Worm (Caenorhabditis elegans): Measurements from ENCODE around the gene pals-40.

The pals-40 gene

ce11 chrIII:1419700-1420356 is 42.0 kb upstream of the pals-40 start (continued):
- TF ChIP-seq fkh-10 (GFP tag; optimal IDR thresholded peaks at IDR 0.05) (no peak), skn-1 (tag; optimal IDR thresholded peaks at IDR 0.05) (no peak), lir-3 (tag; optimal IDR thresholded peaks at IDR 0.05) (peak; percentile 6), dmd-6 (GFP tag; IDR thresholded peaks at IDR 0.05) (peak; percentile 54), madf-5 (GFP tag; IDR thresholded peaks at IDR 0.05) (peak; percentile 42 to 50; a peak in 1 of 4 replicates), hif-1 (tag; optimal IDR thresholded peaks at IDR 0.05) (peak in 1 of 2 experiments; percentile 70), lin-29 (GFP tag; IDR thresholded peaks at IDR 0.05) (0 out of 2 replicates have a peak, but pooled peaks have one; percentile 10), zfp-2 (tag; optimal IDR thresholded peaks at IDR 0.05) (peak; percentile 73), ceh-20 (GFP tag; IDR thresholded peaks at IDR 0.05) (peak; percentile 9; the same call in 1 of the 2 replicates), lin-15B (tag; optimal IDR thresholded peaks at IDR 0.05) (peak; percentile 23), hmg-1.1 (GFP tag; IDR thresholded peaks at IDR 0.05) (peak; percentile 56), nhr-11 (tag; optimal IDR thresholded peaks at IDR 0.05) (no peak), lin-38 (GFP tag; IDR thresholded peaks at IDR 0.05) (peak; percentile 88), zag-1 (tag; optimal IDR thresholded peaks at IDR 0.05) (no peak), nhr-111 (GFP tag; optimal IDR thresholded peaks at IDR 0.05) (peak; percentile 95), D1046.2 (GFP tag; IDR thresholded peaks at IDR 0.05) (no peak), hlh-30 (tag; optimal IDR thresholded peaks at IDR 0.05; ENCODE audit: insufficient read depth) (peak; percentile 25), ceh-32 (tag; optimal IDR thresholded peaks at IDR 0.05; ENCODE audit: poor library complexity) (no peak), aly-2 (tag; optimal IDR thresholded peaks at IDR 0.05) (peak; percentile 97), ctbp-1 (GFP tag; IDR thresholded peaks at IDR 0.05) (peak; percentile 83), spr-1 (tag; optimal IDR thresholded peaks at IDR 0.05) (peak; percentile 60)

ce11 chrIII:1419146-1419636 is 41.4 kb upstream of the pals-40 start, which contains the start of gene Y82E9BR.3:
Gene Y82E9BR.3, plus strand, starts transcription at chrIII:1419196.
- TF ChIP-seq lim-7 (GFP tag; IDR thresholded peaks at IDR 0.05) (peak; percentile 27; the same call in 1 of the 2 replicates), hmg-1.1 (GFP tag; IDR thresholded peaks at IDR 0.05) (no peak), aha-1 (tag) (peak; percentile 41), nhr-76 (tag; optimal IDR thresholded peaks at IDR 0.05) (no peak), snpc-1.2 (GFP tag; IDR thresholded peaks at IDR 0.05) (0 out of 2 replicates have a peak, but pooled peaks have one; percentile 14), set-16 (GFP tag; IDR thresholded peaks at IDR 0.05) (peak; percentile 94), nhr-28 (tag; optimal IDR thresholded peaks at IDR 0.05) (no peak), unc-39 (tag; optimal IDR thresholded peaks at IDR 0.05) (no peak), vab-7 (GFP tag; IDR thresholded peaks at IDR 0.05) (no peak)

DNA sequence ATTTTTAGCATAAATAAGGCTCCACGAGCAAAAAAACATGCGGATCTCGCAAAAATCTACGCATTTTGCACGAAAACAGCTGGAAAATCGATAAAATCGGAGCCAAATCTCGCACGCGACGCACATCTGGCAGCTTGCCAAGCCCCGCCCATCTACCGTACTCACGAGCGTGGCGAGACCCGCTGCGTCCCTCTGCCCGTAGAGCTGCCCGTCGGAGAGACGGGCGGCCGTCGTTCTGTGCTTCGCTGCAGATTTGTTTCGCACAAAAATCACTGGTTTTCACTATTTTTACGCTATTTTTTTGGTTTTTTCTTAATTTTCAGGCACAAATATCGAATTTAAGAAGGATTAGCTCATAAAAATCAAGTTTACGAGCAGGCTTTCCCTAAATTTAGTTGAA is 40.9 kb upstream of the pals-40 start:
- peak; percentile 10 to 79 for TF ChIP-seq hif-1 (tag; optimal IDR thresholded peaks at IDR 0.05)
- no peak for TF ChIP-seq fos-1 (tag; optimal IDR thresholded peaks at IDR 0.05)
- no peak for TF ChIP-seq ceh-82 (tag; optimal IDR thresholded peaks at IDR 0.05)
- no peak for TF ChIP-seq ceh-32 (tag; optimal IDR thresholded peaks at IDR 0.05; ENCODE audit: poor library complexity)
- peak; percentile 31 for TF ChIP-seq spr-1 (tag; optimal IDR thresholded peaks at IDR 0.05)
- TF ChIP-seq aly-2 (tag; optimal IDR thresholded peaks at IDR 0.05): no peak
- peak; percentile 82 for TF ChIP-seq pha-4 (GFP tag; IDR thresholded peaks at IDR 0.05)
- no peak for TF ChIP-seq pha-4 (tag; optimal IDR thresholded peaks at IDR 0.05)
- TF ChIP-seq T20F7.1 (GFP tag; optimal IDR thresholded peaks at IDR 0.05): peak; percentile 82
- 0 out of 2 replicates have a peak, but pooled peaks have one; percentile 23 for TF ChIP-seq lin-29 (GFP tag; IDR thresholded peaks at IDR 0.05)
- peak; percentile 13 for TF ChIP-seq nhr-237 (tag; optimal IDR thresholded peaks at IDR 0.05)
- TF ChIP-seq ctbp-1 (GFP tag; IDR thresholded peaks at IDR 0.05): peak; percentile 68
- peak; percentile 66; the same call in 1 of the 2 replicates for TF ChIP-seq Y48G9A.11 (GFP tag; IDR thresholded peaks at IDR 0.05)
- TF ChIP-seq duxl-1 (tag; optimal IDR thresholded peaks at IDR 0.05; ENCODE audit: poor library complexity): peak; percentile 79
- peak; percentile 78 for TF ChIP-seq lin-13 (GFP tag; optimal IDR thresholded peaks at IDR 0.05)
- peak; percentile 84 for TF ChIP-seq hmg-1.1 (GFP tag; IDR thresholded peaks at IDR 0.05)
- peak; percentile 76 for TF ChIP-seq ceh-44 (GFP tag; IDR thresholded peaks at IDR 0.05)
- peak; percentile 89 for TF ChIP-seq dve-1 (tag; optimal IDR thresholded peaks at IDR 0.05; ENCODE audit: insufficient read depth)
- TF ChIP-seq php-3 (GFP tag; IDR thresholded peaks at IDR 0.05): peak; percentile 16; the same call in 1 of the 2 replicates
- peak; percentile 12 for TF ChIP-seq lin-15B (tag; optimal IDR thresholded peaks at IDR 0.05)
- TF ChIP-seq ceh-28 (tag; optimal IDR thresholded peaks at IDR 0.05): peak; percentile 15
- TF ChIP-seq Y75B8A.6 (GFP tag; IDR thresholded peaks at IDR 0.05): no peak
- TF ChIP-seq ztf-7 (tag; optimal IDR thresholded peaks at IDR 0.05): peak; percentile 24
- peak; percentile 93 for TF ChIP-seq aha-1 (tag)
- no peak for TF ChIP-seq daf-12 (tag; optimal IDR thresholded peaks at IDR 0.05)
- TF ChIP-seq nhr-11 (tag; optimal IDR thresholded peaks at IDR 0.05): peak; percentile 91
- TF ChIP-seq snpc-1.2 (GFP tag; IDR thresholded peaks at IDR 0.05): peak; percentile 33; the same call in 1 of the 2 replicates

Measured in whole organism, L4 larva.